Worm (Caenorhabditis elegans) whole organism, L4 larva: Measurements from ENCODE around the gene ctr-9.

Experiments used
- F26F4.8 ChIP-seq: fragments of 200-800 bp; sonication (Bioruptor generic); conservative IDR thresholded peaks from 2 replicates; pipeline ENCODE4 v1.3.6; 2022; ENCODE audit warnings: missing genetic modification characterization, missing compliant biosample characterization
- F37D6.2 ChIP-seq: sonication (generic microtip); optimal IDR thresholded peaks from 2 replicates; lab custom pipeline; 2016; ENCODE audit warnings: mild to moderate bottlenecking, missing genetic modification characterization, missing compliant biosample characterization
- R02D3.7 ChIP-seq: fragments of 150-350 bp; sonication (generic microtip); optimal IDR thresholded peaks from 3 replicates; lab custom pipeline; 2014; ENCODE audit warnings: missing biosample characterization, missing genetic modification characterization
- Y5F2A.4 ChIP-seq: fragments of 200-800 bp; sonication (Bioruptor generic); optimal IDR thresholded peaks from 2 replicates; lab custom pipeline; 2018; ENCODE audit warnings: mild to moderate bottlenecking, missing genetic modification characterization, missing compliant biosample characterization
- aha-1 ChIP-seq: fragments of 150-350 bp; peaks from one replicate; lab custom pipeline; 2014; ENCODE audit warnings: missing biosample characterization, missing genetic modification characterization
- aly-2 ChIP-seq: sonication (generic microtip); optimal IDR thresholded peaks from 2 replicates; lab custom pipeline; 2018; ENCODE audit warnings: missing biosample characterization, missing genetic modification characterization
- ama-1 ChIP-seq: fragments of 150-350 bp; optimal IDR thresholded peaks from 2 replicates; lab custom pipeline; 2014; ENCODE audit warnings: inconsistent platforms, mixed read lengths
- ceh-32 ChIP-seq: sonication (generic microtip); optimal IDR thresholded peaks from 2 replicates; lab custom pipeline; 2016; ENCODE audit warnings: mild to moderate bottlenecking, missing genetic modification characterization, missing compliant biosample characterization; ENCODE audit not compliant: poor library complexity
- ceh-62 ChIP-seq: sonication (generic microtip); optimal IDR thresholded peaks from 2 replicates; lab custom pipeline; 2017; ENCODE audit warnings: missing biosample characterization, missing genetic modification characterization
- ctbp-1 ChIP-seq: fragments of 200-800 bp; sonication (Bioruptor generic); IDR thresholded peaks from 2 replicates; pipeline ENCODE4 v1.3.6; 2022; ENCODE audit warnings: missing genetic modification reagents, missing genetic modification characterization, missing compliant biosample characterization
- dmd-8 ChIP-seq: fragments of 200-800 bp; sonication (Bioruptor generic); IDR thresholded peaks from 2 replicates; pipeline ENCODE4 v1.3.6; 2022; ENCODE audit warnings: missing genetic modification characterization, missing compliant biosample characterization
- dmd-9 ChIP-seq: fragments of 200-800 bp; sonication (Bioruptor generic); IDR thresholded peaks from 2 replicates; pipeline ENCODE4 v1.3.6; 2022; ENCODE audit warnings: missing genetic modification reagents, missing genetic modification characterization, missing compliant biosample characterization
- dve-1 ChIP-seq: sonication (generic microtip); optimal IDR thresholded peaks from 2 replicates; lab custom pipeline; 2017; ENCODE audit warnings: antibody characterized with exemption, mild to moderate bottlenecking, missing genetic modification characterization, missing compliant biosample characterization; ENCODE audit not compliant: insufficient read depth
- egl-43 ChIP-seq: fragments of 200-800 bp; sonication (Bioruptor generic); IDR thresholded peaks from 2 replicates; pipeline ENCODE4 v1.3.6; 2022; ENCODE audit warnings: missing genetic modification reagents, missing genetic modification characterization, missing compliant biosample characterization
- lim-7 ChIP-seq: fragments of 200-800 bp; sonication (Bioruptor generic); IDR thresholded peaks from 2 replicates; pipeline ENCODE4 v1.3.6; 2022; ENCODE audit warnings: missing genetic modification characterization, missing compliant biosample characterization
- lin-1 ChIP-seq: fragments of 200-800 bp; sonication (Bioruptor generic); IDR thresholded peaks from 2 replicates; pipeline ENCODE4 v1.3.6; 2022; ENCODE audit warnings: missing genetic modification reagents, missing genetic modification characterization, missing compliant biosample characterization
- lin-29 ChIP-seq: fragments of 200-800 bp; sonication (Bioruptor generic); IDR thresholded peaks from 2 replicates; pipeline ENCODE4 v1.3.6; 2022; ENCODE audit warnings: missing genetic modification reagents, missing genetic modification characterization, missing compliant biosample characterization
- lin-38 ChIP-seq: fragments of 200-800 bp; sonication (Bioruptor generic); IDR thresholded peaks from 2 replicates; pipeline ENCODE4 v1.3.6; 2022; ENCODE audit warnings: missing genetic modification reagents, missing genetic modification characterization, missing compliant biosample characterization
- lin-39 ChIP-seq: fragments of 150-350 bp; optimal IDR thresholded peaks from 2 replicates; lab custom pipeline; 2014; ENCODE audit warnings: missing biosample characterization, missing genetic modification reagents, missing genetic modification characterization
- lir-3 ChIP-seq: sonication (generic microtip); optimal IDR thresholded peaks from 2 replicates; lab custom pipeline; 2016; ENCODE audit warnings: mild to moderate bottlenecking, missing genetic modification characterization, missing compliant biosample characterization
- mep-1 ChIP-seq: fragments of 150-350 bp; sonication (generic microtip); optimal IDR thresholded peaks from 3 replicates; lab custom pipeline; 2014; ENCODE audit warnings: missing biosample characterization, missing genetic modification characterization
- mxl-3 ChIP-seq: fragments of 200-800 bp; sonication (Bioruptor generic); optimal IDR thresholded peaks from 2 replicates; lab custom pipeline; 2018; ENCODE audit warnings: mild to moderate bottlenecking, missing genetic modification characterization, missing compliant biosample characterization
- nhr-10 ChIP-seq: fragments of 150-350 bp; optimal IDR thresholded peaks from 2 replicates; lab custom pipeline; 2014; ENCODE audit warnings: missing biosample characterization, missing genetic modification characterization
- nhr-111 ChIP-seq: fragments of 200-800 bp; sonication (Bioruptor generic); optimal IDR thresholded peaks from 2 replicates; lab custom pipeline; 2018; ENCODE audit warnings: mild to moderate bottlenecking, missing genetic modification characterization, missing compliant biosample characterization
- nhr-25 ChIP-seq: sonication (generic microtip); optimal IDR thresholded peaks from 2 replicates; lab custom pipeline; 2017; ENCODE audit warnings: missing genetic modification characterization, mild to moderate bottlenecking, missing compliant biosample characterization, antibody characterized with exemption, moderate library complexity, borderline replicate concordance; ENCODE audit not compliant: insufficient read depth
- nhr-28 ChIP-seq: fragments of 150-350 bp; optimal IDR thresholded peaks from 2 replicates; lab custom pipeline; 2014; ENCODE audit warnings: missing biosample characterization, missing genetic modification characterization
- nhr-42 ChIP-seq: fragments of 200-800 bp; sonication (Bioruptor generic); IDR thresholded peaks from 2 replicates; pipeline ENCODE4 v1.3.6; 2022; ENCODE audit warnings: missing genetic modification characterization, missing compliant biosample characterization
- nhr-48 ChIP-seq: sonication (generic microtip); optimal IDR thresholded peaks from 2 replicates; lab custom pipeline; 2016; ENCODE audit warnings: mild to moderate bottlenecking, missing genetic modification characterization, missing compliant biosample characterization
- nhr-6 ChIP-seq: fragments of 150-350 bp; optimal IDR thresholded peaks from 2 replicates; lab custom pipeline; 2014; ENCODE audit warnings: missing biosample characterization, missing genetic modification characterization
- nhr-76 ChIP-seq: fragments of 150-350 bp; optimal IDR thresholded peaks from 2 replicates; lab custom pipeline; 2014; ENCODE audit warnings: missing biosample characterization, missing genetic modification characterization
- nhr-77 ChIP-seq: fragments of 150-350 bp; optimal IDR thresholded peaks from 2 replicates; lab custom pipeline; 2014; ENCODE audit warnings: missing biosample characterization, missing genetic modification characterization
- pha-4 ChIP-seq, 2 experiments: fragments of 150-350 bp in 1 of 2; fragments of 200-800 bp in 1 of 2; sonication (Bioruptor generic) in 1 of 2; IDR thresholded peaks in 1 of 2; optimal IDR thresholded peaks in 1 of 2; 2 replicates each; pipeline versions ENCODE4 v1.3.6 to Lab custom; 2014 to 2022; ENCODE audit warnings: missing genetic modification characterization in 2 of 2, missing genetic modification reagents in 2 of 2, missing biosample characterization in 1 of 2, missing compliant biosample characterization in 1 of 2
- pqm-1 ChIP-seq: sonication (generic microtip); optimal IDR thresholded peaks from 2 replicates; lab custom pipeline; 2017; ENCODE audit warnings: missing biosample characterization, missing genetic modification characterization
- sdz-12 ChIP-seq: fragments of 200-800 bp; sonication (Bioruptor generic); optimal IDR thresholded peaks from 2 replicates; lab custom pipeline; 2018; ENCODE audit warnings: mild to moderate bottlenecking, missing genetic modification characterization, missing compliant biosample characterization
- set-16 ChIP-seq: fragments of 200-800 bp; sonication (Bioruptor generic); IDR thresholded peaks from 2 replicates; pipeline ENCODE4 v1.3.6; 2022; ENCODE audit warnings: missing genetic modification reagents, missing genetic modification characterization, missing compliant biosample characterization
- snpc-1.2 ChIP-seq: fragments of 200-800 bp; sonication (Bioruptor generic); IDR thresholded peaks from 2 replicates; pipeline ENCODE4 v1.3.6; 2022; ENCODE audit warnings: missing genetic modification reagents, missing genetic modification characterization, missing compliant biosample characterization
- spr-1 ChIP-seq: sonication (generic microtip); optimal IDR thresholded peaks from 2 replicates; lab custom pipeline; 2016; ENCODE audit warnings: mild to moderate bottlenecking, missing genetic modification characterization, missing compliant biosample characterization
- spr-3 ChIP-seq: fragments of 200-800 bp; sonication (Bioruptor generic); optimal IDR thresholded peaks from 2 replicates; lab custom pipeline; 2018; ENCODE audit warnings: mild to moderate bottlenecking, missing genetic modification characterization, missing compliant biosample characterization
- unc-62 ChIP-seq, 3 experiments: fragments of 150-350 bp in 1 of 3; sonication (generic microtip); optimal IDR thresholded peaks in 2 of 3; peaks in 1 of 3; 1 replicate in 1 of 3; 2 replicates in 2 of 3; lab custom pipeline; 2014 to 2017; ENCODE audit warnings: missing biosample characterization in 3 of 3, missing genetic modification characterization in 3 of 3, missing genetic modification reagents in 3 of 3, missing genotype in 1 of 3
- vab-7 ChIP-seq: fragments of 200-800 bp; sonication (Bioruptor generic); IDR thresholded peaks from 2 replicates; pipeline ENCODE4 v1.3.6; 2022; ENCODE audit warnings: missing genetic modification reagents, missing genetic modification characterization, missing compliant biosample characterization
- zfp-3 ChIP-seq: fragments of 200-800 bp; sonication (Bioruptor generic); conservative IDR thresholded peaks from 2 replicates; pipeline ENCODE4 v1.3.6; 2022; ENCODE audit warnings: missing genetic modification reagents, missing genetic modification characterization, missing compliant biosample characterization

ctr-9 gene

ce11 chrIII:9457192-9458103 is 33.7 kb upstream of the ctr-9 start (continued):
- TF ChIP-seq lin-39: no peak
- TF ChIP-seq ceh-32 (tag; lab: Kevin White, UChicago): no peak

- TF ChIP-seq lin-29 (GFP tag; lab: Robert Waterston, UW) (no peak), lir-3 (tag; lab: Kevin White, UChicago) (no peak), Y5F2A.4 (no peak), nhr-42 (GFP tag; lab: Robert Waterston, UW) (0 out of 2 replicates have a peak, but pooled peaks have one; percentile 49), aha-1 (tag; lab: Kevin White, UChicago) (peak; percentile 28), F37D6.2 (tag; lab: Kevin White, UChicago) (no peak), dmd-9 (GFP tag; lab: Robert Waterston, UW) (no peak), unc-62 (GFP tag; optimal IDR thresholded peaks at IDR 0.05 in 1 of 2; lab: Kevin White, UChicago) (peak in 1 of 2 experiments; percentile 91), unc-62 (tag; optimal IDR thresholded peaks at IDR 0.05; lab: Kevin White, UChicago) (no peak), nhr-10 (tag; lab: Kevin White, UChicago) (peak; percentile 50), nhr-28 (no peak), nhr-48 (no peak), dve-1 (tag; lab: Kevin White, UChicago) (no peak), lin-38 (GFP tag; lab: Robert Waterston, UW) (no peak), mxl-3 (peak; percentile 2), vab-7 (no peak), snpc-1.2 (GFP tag; lab: Robert Waterston, UW) (no peak), spr-3 (GFP tag; lab: Kevin White, UChicago) (no peak), zfp-3 (GFP tag; lab: Robert Waterston, UW) (no peak), lim-7 (GFP tag; lab: Robert Waterston, UW) (0 out of 2 replicates have a peak, but pooled peaks have one; percentile 32), lin-1 (peak; percentile 49; the same call in 1 of the 2 replicates), pha-4 (GFP tag; IDR thresholded peaks at IDR 0.05; lab: Robert Waterston, UW) (0 out of 2 replicates have a peak, but pooled peaks have one; percentile 26), pha-4 (tag; optimal IDR thresholded peaks at IDR 0.05; lab: Kevin White, UChicago) (no peak), nhr-25 (tag; lab: Kevin White, UChicago) (no peak), sdz-12 (GFP tag; lab: Kevin White, UChicago) (no peak), ctbp-1 (0 out of 2 replicates have a peak, but pooled peaks have one; percentile 18), mep-1 (no peak), R02D3.7 (no peak), F26F4.8 (GFP tag; lab: Robert Waterston, UW) (0 out of 2 replicates have a peak, but pooled peaks have one; percentile 32), ceh-62 (tag; lab: Kevin White, UChicago) (no peak), spr-1 (tag; lab: Kevin White, UChicago) (no peak), pqm-1 (tag; lab: Kevin White, UChicago) (no peak), nhr-111 (GFP tag; lab: Kevin White, UChicago) (no peak), dmd-8 (no peak), ama-1 (lab: Kevin White, UChicago) (peak; percentile 89), nhr-77 (no peak), aly-2 (tag; lab: Kevin White, UChicago) (peak; percentile 78), nhr-6 (tag; lab: Kevin White, UChicago) (no peak), nhr-76 (no peak), egl-43 (GFP tag; lab: Robert Waterston, UW) (peak; percentile 73), set-16 (GFP tag; lab: Robert Waterston, UW) (0 out of 2 replicates have a peak, but pooled peaks have one; percentile 20)
These were observed 29.1 kb upstream of the ctr-9 start for ce11 chrIII:9461894-9462784.
